Worm (Caenorhabditis elegans) whole organism, young adult: ENCODE data around the gene T24A6.7.

ENCODE experiments used
- ama-1 ChIP-seq, 3 experiments: fragments of 150-350 bp in 1 of 3; sonication (generic microtip) in 2 of 3; optimal IDR thresholded peaks; 2 replicates each; lab custom pipeline; 2014 to 2018; ENCODE audit warnings: missing biosample characterization in 2 of 3, missing genetic modification characterization in 2 of 3, missing genetic modification reagents in 2 of 3
- dpl-1 ChIP-seq: fragments of 150-350 bp; optimal IDR thresholded peaks from 2 replicates; lab custom pipeline; 2014; ENCODE audit warnings: missing biosample characterization, missing genetic modification reagents, missing genetic modification characterization
- efl-1 ChIP-seq: fragments of 150-350 bp; optimal IDR thresholded peaks from 2 replicates; lab custom pipeline; 2014; ENCODE audit warnings: missing biosample characterization, missing genetic modification reagents, missing genetic modification characterization
- lag-1 ChIP-seq: fragments of 200-800 bp; sonication (Bioruptor generic); IDR thresholded peaks from 2 replicates; pipeline ENCODE4 v1.3.6; 2022; ENCODE audit warnings: missing genetic modification reagents, missing genetic modification characterization, missing compliant biosample characterization
- nhr-90 ChIP-seq: sonication (generic microtip); optimal IDR thresholded peaks from 2 replicates; lab custom pipeline; 2016; ENCODE audit warnings: missing genotype, mild to moderate bottlenecking, missing genetic modification characterization, missing compliant biosample characterization
- pha-4 ChIP-seq: fragments of 150-350 bp; sonication (generic microtip); optimal IDR thresholded peaks from 2 replicates; lab custom pipeline; 2014; ENCODE audit warnings: missing biosample characterization, missing genetic modification reagents, missing genetic modification characterization
- rec-8 ChIP-seq, 2 experiments: sonication (generic microtip); optimal IDR thresholded peaks; 2 replicates each; lab custom pipeline; 2016; ENCODE audit warnings: mild to moderate bottlenecking in 2 of 2, missing genetic modification characterization in 2 of 2, missing genetic modification reagents in 2 of 2, missing genotype in 2 of 2, missing biosample characterization in 1 of 2, missing compliant biosample characterization in 1 of 2, moderate library complexity in 1 of 2
- sdz-38 ChIP-seq: sonication (generic microtip); optimal IDR thresholded peaks from 2 replicates; lab custom pipeline; 2016; ENCODE audit warnings: missing genotype, missing genetic modification characterization, missing compliant biosample characterization

ce11 chrV:3530403-3530802 is 5.3 kb downstream of the T24A6.7 start, which contains the start of gene srbc-66:
- no peak for TF ChIP-seq efl-1
- no peak for TF ChIP-seq pha-4 (tag; lab: Kevin White, UChicago)
- no peak for TF ChIP-seq ama-1 (optimal IDR thresholded peaks at IDR 0.05; lab: Kevin White, UChicago)
- TF ChIP-seq ama-1 (GFP tag; optimal IDR thresholded peaks at IDR 0.05; lab: Kevin White, UChicago) = no peak
- TF ChIP-seq lag-1 = no peak
- TF ChIP-seq dpl-1 (GFP tag; lab: Kevin White, UChicago) = no peak
- TF ChIP-seq nhr-90 (tag; lab: Kevin White, UChicago) = no peak
- no peak for TF ChIP-seq sdz-38 (tag; lab: Kevin White, UChicago)
- no peak for TF ChIP-seq rec-8 (tag; optimal IDR thresholded peaks at IDR 0.05; lab: Kevin White, UChicago)
